Worm (Caenorhabditis elegans) whole organism, young adult: Measurements from ENCODE around the gene vha-3.

Experiments used
- F49E8.2 ChIP-seq: sonication (generic microtip); optimal IDR thresholded peaks from 3 replicates; lab custom pipeline; 2017; ENCODE audit warnings: missing genetic modification characterization, mild to moderate bottlenecking, missing compliant biosample characterization, antibody characterized with exemption, moderate library complexity; ENCODE audit not compliant: insufficient read depth
- F57C9.4 ChIP-seq: sonication (generic microtip); optimal IDR thresholded peaks from 2 replicates; lab custom pipeline; 2017; ENCODE audit warnings: mild to moderate bottlenecking, missing genetic modification characterization, missing compliant biosample characterization
- K12H6.12 ChIP-seq: fragments of 200-800 bp; sonication (Bioruptor generic); optimal IDR thresholded peaks from 2 replicates; lab custom pipeline; 2018; ENCODE audit warnings: mild to moderate bottlenecking, missing genetic modification characterization, missing compliant biosample characterization
- Y95B8A.8 ChIP-seq: fragments of 200-800 bp; sonication (Bioruptor generic); IDR thresholded peaks from 2 replicates; pipeline ENCODE4 v1.3.6; 2022; ENCODE audit warnings: missing genetic modification reagents, missing genetic modification characterization, missing compliant biosample characterization
- ama-1 ChIP-seq, 3 experiments: fragments of 150-350 bp in 1 of 3; sonication (generic microtip) in 2 of 3; optimal IDR thresholded peaks; 2 replicates each; lab custom pipeline; 2014 to 2018; ENCODE audit warnings: missing biosample characterization in 2 of 3, missing genetic modification characterization in 2 of 3, missing genetic modification reagents in 2 of 3
- atf-7 ChIP-seq: sonication (generic microtip); optimal IDR thresholded peaks from 2 replicates; lab custom pipeline; 2017; ENCODE audit warnings: mild to moderate bottlenecking, missing genetic modification characterization, missing compliant biosample characterization
- athp-1 ChIP-seq: sonication (generic microtip); optimal IDR thresholded peaks from 2 replicates; lab custom pipeline; 2017; ENCODE audit warnings: mild to moderate bottlenecking, missing genetic modification characterization, missing compliant biosample characterization
- attf-3 ChIP-seq: fragments of 200-800 bp; sonication (Bioruptor generic); conservative IDR thresholded peaks from 2 replicates; pipeline ENCODE4 v1.3.6; 2022; ENCODE audit warnings: missing genetic modification reagents, missing genetic modification characterization, missing compliant biosample characterization
- bed-1 ChIP-seq: fragments of 200-800 bp; sonication (Bioruptor generic); IDR thresholded peaks from 2 replicates; pipeline ENCODE4 v1.3.6; 2022; ENCODE audit warnings: missing genetic modification reagents, missing genetic modification characterization, missing compliant biosample characterization
- chd-7 ChIP-seq: sonication (generic microtip); optimal IDR thresholded peaks from 2 replicates; lab custom pipeline; 2016; ENCODE audit warnings: mild to moderate bottlenecking, missing genetic modification characterization, moderate library complexity, missing compliant biosample characterization
- dox-1 ChIP-seq: fragments of 200-800 bp; sonication (Bioruptor generic); IDR thresholded peaks from 2 replicates; pipeline ENCODE4 v1.3.6; 2022; ENCODE audit warnings: missing genetic modification reagents, missing genetic modification characterization, missing compliant biosample characterization
- dpl-1 ChIP-seq: fragments of 150-350 bp; optimal IDR thresholded peaks from 2 replicates; lab custom pipeline; 2014; ENCODE audit warnings: missing biosample characterization, missing genetic modification reagents, missing genetic modification characterization
- efl-1 ChIP-seq: fragments of 150-350 bp; optimal IDR thresholded peaks from 2 replicates; lab custom pipeline; 2014; ENCODE audit warnings: missing biosample characterization, missing genetic modification reagents, missing genetic modification characterization
- ekl-4 ChIP-seq: fragments of 200-800 bp; sonication (Bioruptor generic); IDR thresholded peaks from 2 replicates; pipeline ENCODE4 v1.3.6; 2022; ENCODE audit warnings: missing genetic modification reagents, missing genetic modification characterization, missing compliant biosample characterization
- ets-4 ChIP-seq: fragments of 200-800 bp; sonication (Bioruptor generic); optimal IDR thresholded peaks from 2 replicates; lab custom pipeline; 2018; ENCODE audit warnings: mild to moderate bottlenecking, missing genetic modification characterization, missing compliant biosample characterization
- gei-17 ChIP-seq: fragments of 200-800 bp; sonication (Bioruptor generic); optimal IDR thresholded peaks from 2 replicates; lab custom pipeline; 2018; ENCODE audit warnings: mild to moderate bottlenecking, missing genetic modification characterization, missing compliant biosample characterization
- hlh-12 ChIP-seq: sonication (generic microtip); optimal IDR thresholded peaks from 2 replicates; lab custom pipeline; 2016; ENCODE audit warnings: missing genetic modification characterization, missing compliant biosample characterization
- hmg-1.2 ChIP-seq: fragments of 200-800 bp; sonication (Bioruptor generic); IDR thresholded peaks from 2 replicates; pipeline ENCODE4 v1.3.6; 2022; ENCODE audit warnings: missing genetic modification reagents, missing genetic modification characterization, missing compliant biosample characterization
- hmg-20 ChIP-seq: fragments of 200-800 bp; sonication (Bioruptor generic); IDR thresholded peaks from 2 replicates; pipeline ENCODE4 v1.3.6; 2022; ENCODE audit warnings: missing genetic modification reagents, missing genetic modification characterization, missing compliant biosample characterization
- let-607 ChIP-seq, 2 experiments: fragments of 200-800 bp in 1 of 2; sonication (Bioruptor generic) in 1 of 2; sonication (generic microtip) in 1 of 2; optimal IDR thresholded peaks; 2 replicates each; lab custom pipeline; 2016 to 2018; ENCODE audit warnings: mild to moderate bottlenecking in 2 of 2, missing compliant biosample characterization in 2 of 2, missing genetic modification characterization in 2 of 2, moderate library complexity in 2 of 2, missing genotype in 1 of 2
- lin-54 ChIP-seq: fragments of 200-800 bp; sonication (Bioruptor generic); optimal IDR thresholded peaks from 2 replicates; lab custom pipeline; 2018; ENCODE audit warnings: mild to moderate bottlenecking, missing genetic modification characterization, missing compliant biosample characterization
- madf-3 ChIP-seq: fragments of 200-800 bp; sonication (Bioruptor generic); IDR thresholded peaks from 2 replicates; pipeline ENCODE4 v1.3.6; 2022; ENCODE audit warnings: missing genetic modification reagents, missing genetic modification characterization, missing compliant biosample characterization
- madf-6 ChIP-seq: fragments of 200-800 bp; sonication (Bioruptor generic); IDR thresholded peaks from 2 replicates; pipeline ENCODE4 v1.3.6; 2022; ENCODE audit warnings: missing genetic modification reagents, missing genetic modification characterization, missing compliant biosample characterization
- madf-8 ChIP-seq: fragments of 200-800 bp; sonication (Bioruptor generic); conservative IDR thresholded peaks from 2 replicates; pipeline ENCODE4 v1.3.6; 2022; ENCODE audit warnings: missing genetic modification reagents, missing genetic modification characterization, missing compliant biosample characterization
- mcd-1 ChIP-seq: fragments of 200-800 bp; sonication (Bioruptor generic); IDR thresholded peaks from 2 replicates; pipeline ENCODE4 v1.3.6; 2022; ENCODE audit warnings: missing genetic modification reagents, missing genetic modification characterization, missing compliant biosample characterization
- nfyb-1 ChIP-seq: fragments of 200-800 bp; sonication (Bioruptor generic); IDR thresholded peaks from 2 replicates; pipeline ENCODE4 v1.3.6; 2022; ENCODE audit warnings: missing genetic modification reagents, missing genetic modification characterization, missing compliant biosample characterization
- nhr-120 ChIP-seq: fragments of 200-800 bp; sonication (Bioruptor generic); IDR thresholded peaks from 2 replicates; pipeline ENCODE4 v1.3.6; 2022; ENCODE audit warnings: missing genetic modification characterization, missing compliant biosample characterization
- pbrm-1 ChIP-seq: fragments of 200-800 bp; sonication (Bioruptor generic); IDR thresholded peaks from 2 replicates; pipeline ENCODE4 v1.3.6; 2022; ENCODE audit warnings: missing genetic modification reagents, missing genetic modification characterization, missing compliant biosample characterization
- pha-4 ChIP-seq: fragments of 150-350 bp; sonication (generic microtip); optimal IDR thresholded peaks from 2 replicates; lab custom pipeline; 2014; ENCODE audit warnings: missing biosample characterization, missing genetic modification reagents, missing genetic modification characterization
- repo-1 ChIP-seq: sonication (generic microtip); optimal IDR thresholded peaks from 2 replicates; lab custom pipeline; 2017; ENCODE audit warnings: mild to moderate bottlenecking, missing genetic modification characterization, missing compliant biosample characterization
- sdz-38 ChIP-seq: sonication (generic microtip); optimal IDR thresholded peaks from 2 replicates; lab custom pipeline; 2016; ENCODE audit warnings: missing genotype, missing genetic modification characterization, missing compliant biosample characterization
- sea-2 ChIP-seq: fragments of 200-800 bp; sonication (Bioruptor generic); IDR thresholded peaks from 2 replicates; pipeline ENCODE4 v1.3.6; 2022; ENCODE audit warnings: missing genetic modification characterization, missing compliant biosample characterization
- snpc-3.4 ChIP-seq: sonication (generic microtip); optimal IDR thresholded peaks from 2 replicates; lab custom pipeline; 2017; ENCODE audit warnings: missing genetic modification characterization, mild to moderate bottlenecking, missing compliant biosample characterization, antibody characterized with exemption, moderate library complexity, missing genotype, missing genetic modification reagents
- somi-1 ChIP-seq: fragments of 200-800 bp; sonication (Bioruptor generic); optimal IDR thresholded peaks from 2 replicates; lab custom pipeline; 2018; ENCODE audit warnings: mild to moderate bottlenecking, missing genetic modification characterization, missing compliant biosample characterization
- tbp1 ChIP-seq: fragments of 200-800 bp; sonication (Bioruptor generic); optimal IDR thresholded peaks from 2 replicates; lab custom pipeline; 2018; ENCODE audit warnings: mild to moderate bottlenecking, missing genetic modification characterization, missing compliant biosample characterization
- xnd-1 ChIP-seq: sonication (generic microtip); optimal IDR thresholded peaks from 2 replicates; lab custom pipeline; 2016; ENCODE audit warnings: missing genotype, missing genetic modification reagents, missing genetic modification characterization, missing compliant biosample characterization
- ztf-3 ChIP-seq: fragments of 200-800 bp; sonication (Bioruptor generic); optimal IDR thresholded peaks from 2 replicates; lab custom pipeline; 2018; ENCODE audit warnings: mild to moderate bottlenecking, missing genetic modification characterization, missing compliant biosample characterization
- ztf-6 ChIP-seq: fragments of 200-800 bp; sonication (Bioruptor generic); IDR thresholded peaks from 2 replicates; pipeline ENCODE4 v1.3.6; 2022; ENCODE audit warnings: missing genetic modification reagents, missing genetic modification characterization, missing compliant biosample characterization

The vha-3 gene

ce11 chrIV:2313721-2314683 is 1.7 kb downstream of the vha-3 start, which contains the start of gene vha-11 (continued):
- TF ChIP-seq sdz-38 (tag; lab: Kevin White, UChicago) = no peak
- TF ChIP-seq atf-7 (tag; lab: Kevin White, UChicago) = no peak
- TF ChIP-seq athp-1 = peak; percentile 64
- 0 out of 2 replicates have a peak, but pooled peaks have one; percentile 39 for TF ChIP-seq Y95B8A.8
- TF ChIP-seq mcd-1 (GFP tag; lab: Robert Waterston, UW) = peak; percentile 78
- peak; percentile 48; the same call in 1 of the 2 replicates for TF ChIP-seq ekl-4 (GFP tag; lab: Robert Waterston, UW)
- TF ChIP-seq ama-1 (optimal IDR thresholded peaks at IDR 0.05; lab: Kevin White, UChicago) = peak; percentile 34
- no peak for TF ChIP-seq ama-1 (GFP tag; optimal IDR thresholded peaks at IDR 0.05; lab: Kevin White, UChicago)

- TF ChIP-seq gei-17 (no peak), pha-4 (tag; lab: Kevin White, UChicago) (no peak), dox-1 (GFP tag; lab: Robert Waterston, UW) (0 out of 2 replicates have a peak, but pooled peaks have one; percentile 38), dpl-1 (GFP tag; lab: Kevin White, UChicago) (peak; percentile 3), xnd-1 (peak; percentile 48), sea-2 (GFP tag; lab: Robert Waterston, UW) (no peak), mcd-1 (GFP tag; lab: Robert Waterston, UW) (peak; percentile 82), madf-6 (GFP tag; lab: Robert Waterston, UW) (peak; percentile 66), efl-1 (GFP tag; lab: Kevin White, UChicago) (peak; percentile 78), madf-8 (peak; percentile 42; the same call in 1 of the 2 replicates), lin-54 (peak; percentile 56), F49E8.2 (tag; lab: Kevin White, UChicago) (peak; percentile 40)
- TF ChIP-seq, all 124 proteins: peak for 9
Observed at ce11 chrIV:2311554-2311953, 4.2 kb downstream of the vha-3 start.

- TF ChIP-seq ztf-6 (GFP tag; lab: Robert Waterston, UW) = no peak
- TF ChIP-seq madf-3 (GFP tag; lab: Robert Waterston, UW) = 0 out of 2 replicates have a peak, but pooled peaks have one; percentile 59
- TF ChIP-seq nfyb-1 (GFP tag; lab: Robert Waterston, UW) = no peak
- 0 out of 2 replicates have a peak, but pooled peaks have one; percentile 21 for TF ChIP-seq mcd-1 (GFP tag; lab: Robert Waterston, UW)
Observed at ce11 chrIV:2308203-2308602, 7.5 kb downstream of the vha-3 start.

DNA sequence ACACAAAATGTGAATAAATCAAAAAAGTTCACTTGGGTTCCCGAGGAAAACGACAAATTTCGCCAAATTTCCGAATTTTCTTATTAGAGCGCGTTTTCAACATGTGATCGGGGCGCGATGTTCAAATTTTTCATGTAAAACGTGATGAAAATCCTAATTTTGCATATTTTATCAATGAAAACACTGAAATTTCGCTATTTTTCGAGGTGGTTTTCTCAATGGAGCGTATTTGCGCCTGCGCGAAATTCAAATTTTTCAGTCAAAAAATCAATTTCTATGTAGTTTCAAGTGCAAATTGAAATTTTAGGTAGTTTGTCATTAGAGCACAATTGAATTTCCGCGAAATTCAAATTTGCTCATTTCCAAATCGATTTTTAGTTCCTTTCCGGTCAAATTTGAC is 8.4 kb downstream of the vha-3 start:
- TF ChIP-seq lin-54 (no peak), hmg-20 (GFP tag; lab: Robert Waterston, UW) (no peak), snpc-3.4 (no peak), atf-7 (tag; lab: Kevin White, UChicago) (peak; percentile 1), K12H6.12 (tag; lab: Kevin White, UChicago) (no peak), bed-1 (no peak), nhr-120 (no peak), chd-7 (tag; lab: Kevin White, UChicago) (peak; percentile 30), attf-3 (no peak), xnd-1 (no peak), F57C9.4 (tag; lab: Kevin White, UChicago) (no peak), pbrm-1 (GFP tag; lab: Robert Waterston, UW) (no peak), somi-1 (GFP tag; lab: Kevin White, UChicago) (no peak), ztf-3 (GFP tag; lab: Kevin White, UChicago) (no peak), ets-4 (GFP tag; lab: Kevin White, UChicago) (no peak), tbp1 (GFP tag; lab: Kevin White, UChicago) (no peak), let-607 (tag; optimal IDR thresholded peaks at IDR 0.05; lab: Kevin White, UChicago) (no peak), hmg-1.2 (GFP tag; lab: Robert Waterston, UW) (no peak), hlh-12 (tag; lab: Kevin White, UChicago) (no peak), repo-1 (tag; lab: Kevin White, UChicago) (peak; percentile 43), nfyb-1 (GFP tag; lab: Robert Waterston, UW) (no peak)
